Worm (Caenorhabditis elegans) whole organism, L1 larva: ENCODE measurements around the gene ZK1127.3.

Source experiments
- C16A3.4 ChIP-seq: fragments of 150-350 bp; optimal IDR thresholded peaks from 2 replicates; lab custom pipeline; 2014; ENCODE audit warnings: missing biosample characterization, missing genetic modification characterization
- F16B12.6 ChIP-seq: fragments of 150-350 bp; optimal IDR thresholded peaks from 2 replicates; lab custom pipeline; 2014; ENCODE audit warnings: missing biosample characterization, missing genetic modification characterization
- aly-2 ChIP-seq: fragments of 150-350 bp; optimal IDR thresholded peaks from 2 replicates; lab custom pipeline; 2014; ENCODE audit warnings: missing biosample characterization, missing genetic modification characterization
- blmp-1 ChIP-seq: fragments of 150-350 bp; optimal IDR thresholded peaks from 2 replicates; lab custom pipeline; 2014; ENCODE audit warnings: missing biosample characterization, missing genetic modification characterization
- ceh-82 ChIP-seq, 3 experiments: fragments of 150-350 bp in 1 of 3; sonication (generic microtip) in 2 of 3; optimal IDR thresholded peaks; 2 replicates each; lab custom pipeline; 2014 to 2017; ENCODE audit warnings: missing biosample characterization in 3 of 3, missing genetic modification characterization in 3 of 3
- ces-1 ChIP-seq: fragments of 150-350 bp; optimal IDR thresholded peaks from 2 replicates; lab custom pipeline; 2014; ENCODE audit warnings: missing biosample characterization, missing genetic modification reagents, missing genetic modification characterization
- dpl-1 ChIP-seq, 3 experiments: fragments of 150-350 bp in 2 of 3; sonication (generic microtip) in 1 of 3; optimal IDR thresholded peaks; 2 replicates each; lab custom pipeline; 2014 to 2017; ENCODE audit warnings: missing biosample characterization in 3 of 3, missing genetic modification characterization in 3 of 3, missing genetic modification reagents in 3 of 3
- efl-1 ChIP-seq, 4 experiments: fragments of 150-350 bp; optimal IDR thresholded peaks in 3 of 4; peaks in 1 of 4; 1 replicate in 1 of 4; 2 replicates in 3 of 4; lab custom pipeline; 2014; ENCODE audit warnings: missing biosample characterization in 2 of 4, missing genetic modification characterization in 2 of 4, missing genetic modification reagents in 2 of 4
- elt-2 ChIP-seq: sonication (generic microtip); optimal IDR thresholded peaks from 2 replicates; lab custom pipeline; 2016; ENCODE audit warnings: missing genetic modification characterization, mild to moderate bottlenecking, inconsistent platforms, missing compliant biosample characterization, missing genetic modification reagents
- fkh-8 ChIP-seq: sonication (generic microtip); optimal IDR thresholded peaks from 2 replicates; lab custom pipeline; 2016; ENCODE audit warnings: mild to moderate bottlenecking, missing genetic modification characterization, missing compliant biosample characterization
- hpl-2 ChIP-seq: fragments of 150-350 bp; optimal IDR thresholded peaks from 2 replicates; lab custom pipeline; 2014; ENCODE audit warnings: missing biosample characterization, missing genetic modification reagents, missing genetic modification characterization
- irx-1 ChIP-seq: sonication (generic microtip); optimal IDR thresholded peaks from 2 replicates; lab custom pipeline; 2016; ENCODE audit warnings: missing genetic modification characterization, missing compliant biosample characterization
- isw-1 ChIP-seq: fragments of 200-800 bp; sonication (Bioruptor generic); IDR thresholded peaks from 2 replicates; pipeline ENCODE4 v1.3.6; 2022; ENCODE audit warnings: missing genetic modification characterization, missing compliant biosample characterization
- lin-14 ChIP-seq: fragments of 200-800 bp; sonication (Bioruptor generic); optimal IDR thresholded peaks from 2 replicates; lab custom pipeline; 2018; ENCODE audit warnings: mild to moderate bottlenecking, missing genetic modification characterization, moderate library complexity, missing compliant biosample characterization
- lin-15B ChIP-seq: fragments of 150-350 bp; sonication (generic microtip); optimal IDR thresholded peaks from 3 replicates; lab custom pipeline; 2014; ENCODE audit warnings: missing biosample characterization, missing genetic modification characterization
- lin-35 ChIP-seq, 2 experiments: fragments of 150-350 bp; optimal IDR thresholded peaks; 2 replicates each; lab custom pipeline; 2014; ENCODE audit warnings: missing biosample characterization in 2 of 2, missing genetic modification characterization in 2 of 2, missing genetic modification reagents in 2 of 2
- lsy-2 ChIP-seq, 2 experiments: fragments of 150-350 bp; optimal IDR thresholded peaks; 2 replicates each; lab custom pipeline; 2014; ENCODE audit warnings: missing biosample characterization in 2 of 2, missing genetic modification characterization in 2 of 2
- mep-1 ChIP-seq: fragments of 150-350 bp; optimal IDR thresholded peaks from 2 replicates; lab custom pipeline; 2014; ENCODE audit warnings: missing biosample characterization, missing genetic modification characterization
- nhr-19 ChIP-seq: fragments of 200-800 bp; sonication (Bioruptor generic); conservative IDR thresholded peaks from 2 replicates; pipeline ENCODE4 v1.3.6; 2022; ENCODE audit warnings: missing genetic modification characterization, missing compliant biosample characterization
- nhr-20 ChIP-seq: sonication (generic microtip); optimal IDR thresholded peaks from 2 replicates; lab custom pipeline; 2016; ENCODE audit warnings: mild to moderate bottlenecking, missing genetic modification characterization, missing compliant biosample characterization
- nhr-47 ChIP-seq: sonication (generic microtip); optimal IDR thresholded peaks from 2 replicates; lab custom pipeline; 2016; ENCODE audit warnings: mild to moderate bottlenecking, missing genetic modification characterization, moderate library complexity, missing compliant biosample characterization
- nhr-71 ChIP-seq: sonication (generic microtip); optimal IDR thresholded peaks from 2 replicates; lab custom pipeline; 2016; ENCODE audit warnings: mild to moderate bottlenecking, missing genetic modification characterization, moderate library complexity, missing compliant biosample characterization
- nhr-84 ChIP-seq: sonication (generic microtip); optimal IDR thresholded peaks from 2 replicates; lab custom pipeline; 2017; ENCODE audit warnings: missing biosample characterization, missing genetic modification characterization
- nhr-85 ChIP-seq: sonication (generic microtip); peaks from one replicate; lab custom pipeline; 2016; ENCODE audit warnings: missing genetic modification characterization, inconsistent platforms, missing compliant biosample characterization
- skn-1 ChIP-seq: fragments of 150-350 bp; optimal IDR thresholded peaks from 2 replicates; lab custom pipeline; 2014; ENCODE audit warnings: missing biosample characterization, missing genetic modification characterization
- snu-23 ChIP-seq: sonication (generic microtip); optimal IDR thresholded peaks from 2 replicates; lab custom pipeline; 2016; ENCODE audit warnings: missing genetic modification characterization, missing compliant biosample characterization
- sox-4 ChIP-seq: sonication (generic microtip); optimal IDR thresholded peaks from 2 replicates; lab custom pipeline; 2016; ENCODE audit warnings: missing genetic modification characterization, missing compliant biosample characterization
- tlp-1 ChIP-seq: fragments of 150-350 bp; optimal IDR thresholded peaks from 2 replicates; lab custom pipeline; 2014; ENCODE audit warnings: missing biosample characterization, missing genetic modification characterization
- unc-30 ChIP-seq: sonication (generic microtip); optimal IDR thresholded peaks from 2 replicates; lab custom pipeline; 2017; ENCODE audit warnings: missing biosample characterization, missing genetic modification characterization
- unc-62 ChIP-seq: fragments of 150-350 bp; optimal IDR thresholded peaks from 2 replicates; lab custom pipeline; 2014; ENCODE audit warnings: missing biosample characterization, missing genetic modification reagents, missing genetic modification characterization
- xbp-1 ChIP-seq: sonication (generic microtip); optimal IDR thresholded peaks from 2 replicates; lab custom pipeline; 2016; ENCODE audit warnings: missing genetic modification characterization, missing compliant biosample characterization
- zag-1 ChIP-seq: fragments of 150-350 bp; optimal IDR thresholded peaks from 2 replicates; lab custom pipeline; 2014; ENCODE audit warnings: missing biosample characterization, missing genetic modification characterization

ZK1127.3 gene

DNA sequence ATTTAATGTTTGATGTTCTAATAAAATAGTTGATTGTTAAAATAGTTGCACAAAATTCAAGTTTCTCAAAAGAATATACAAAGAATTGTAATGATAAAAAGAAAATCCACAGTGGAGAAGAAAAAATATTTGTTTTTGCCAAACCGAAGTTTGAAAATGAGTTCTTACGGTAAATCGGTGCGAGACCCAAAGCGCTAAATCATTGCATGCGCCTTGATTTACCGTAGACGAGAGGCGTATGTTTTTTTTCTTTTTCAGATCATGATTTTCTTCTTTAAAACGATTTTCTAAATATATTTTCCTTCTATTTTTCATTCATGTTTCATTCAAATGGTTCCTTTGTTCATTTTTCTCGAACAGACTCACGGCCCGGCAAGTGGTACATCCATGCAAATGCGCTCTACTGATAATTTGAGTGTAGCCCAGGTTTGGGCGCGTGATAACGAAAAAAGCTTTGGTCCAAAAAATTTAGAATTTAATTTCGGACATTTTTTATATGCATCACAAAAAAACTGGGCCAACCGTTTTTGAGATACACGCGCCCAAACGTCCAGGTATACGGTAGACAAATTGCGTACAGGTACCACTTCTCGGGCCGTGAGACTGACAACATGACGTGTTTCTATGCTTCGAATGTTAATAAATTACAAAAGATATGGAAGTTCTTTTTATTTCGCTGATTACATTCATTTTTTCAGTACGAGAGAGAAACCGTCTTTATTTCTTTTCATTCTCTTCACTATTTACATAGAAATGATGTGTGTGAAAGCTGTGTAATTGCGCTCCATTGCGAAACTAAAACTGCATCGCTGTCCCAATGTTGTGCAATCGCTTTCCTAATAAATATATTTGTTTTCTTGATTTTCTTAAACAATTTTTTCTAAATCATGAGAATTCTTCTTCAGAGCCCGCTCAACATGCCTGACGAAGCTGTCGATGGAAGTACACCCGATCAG is 29.9 kb upstream of the ZK1127.3 start, which contains the start of gene znf-598:
TSS of gene znf-598 (plus strand) at position 906 of the 956 bp plus-strand sequence.
- peak; percentile 34 for TF ChIP-seq nhr-71 (tag; lab: Kevin White, UChicago)
- TF ChIP-seq lsy-2 (tag; optimal IDR thresholded peaks at IDR 0.05; lab: Kevin White, UChicago), result peak; percentile 25 to 80
- peak; percentile 17 for TF ChIP-seq xbp-1
- peak; percentile 43 for TF ChIP-seq nhr-20 (tag; lab: Kevin White, UChicago)
- peak; percentile 30 to 64 for TF ChIP-seq lin-35 (GFP tag; optimal IDR thresholded peaks at IDR 0.05; lab: Kevin White, UChicago)
- TF ChIP-seq tlp-1, result no peak
- no peak for TF ChIP-seq fkh-8 (tag; lab: Kevin White, UChicago)
- TF ChIP-seq elt-2 (tag; lab: Kevin White, UChicago), result peak; percentile 10
- peak; percentile 6 to 48 (median 12) for TF ChIP-seq dpl-1 (GFP tag; optimal IDR thresholded peaks at IDR 0.05; lab: Kevin White, UChicago)
- TF ChIP-seq C16A3.4 (tag; lab: Kevin White, UChicago), result peak; percentile 21
- peak; percentile 10 for TF ChIP-seq nhr-47 (tag; lab: Kevin White, UChicago)
- TF ChIP-seq nhr-85 (tag; lab: Kevin White, UChicago), result peak; percentile 70
- TF ChIP-seq blmp-1, result peak; percentile 52
- TF ChIP-seq hpl-2 (GFP tag; lab: Kevin White, UChicago), result no peak
- peak; percentile 44 for TF ChIP-seq mep-1 (tag; lab: Kevin White, UChicago)
- TF ChIP-seq ceh-82 (tag; optimal IDR thresholded peaks at IDR 0.05; lab: Kevin White, UChicago), result peak in 1 of 3 experiments; percentile 13
- TF ChIP-seq skn-1, result peak; percentile 15
- TF ChIP-seq zag-1, result no peak
- TF ChIP-seq lin-14 (GFP tag; lab: Kevin White, UChicago), result peak; percentile 51
- TF ChIP-seq irx-1 (tag; lab: Kevin White, UChicago), result no peak
- TF ChIP-seq ces-1, result no peak
- TF ChIP-seq efl-1 (optimal IDR thresholded peaks at IDR 0.05; lab: Kevin White, UChicago), result peak; percentile 37 to 43
- peak; percentile 28 to 78 for TF ChIP-seq efl-1 (GFP tag; optimal IDR thresholded peaks at IDR 0.05 in 1 of 2; lab: Kevin White, UChicago)
- TF ChIP-seq snu-23 (GFP tag; lab: Kevin White, UChicago), result peak; percentile 38
- peak; percentile 60 for TF ChIP-seq lin-15B (tag; lab: Kevin White, UChicago)
- no peak for TF ChIP-seq sox-4 (tag; lab: Kevin White, UChicago)
- TF ChIP-seq F16B12.6 (tag; lab: Kevin White, UChicago), result peak; percentile 17
- peak; percentile 2; the same call in 1 of the 2 replicates for TF ChIP-seq isw-1

DNA sequence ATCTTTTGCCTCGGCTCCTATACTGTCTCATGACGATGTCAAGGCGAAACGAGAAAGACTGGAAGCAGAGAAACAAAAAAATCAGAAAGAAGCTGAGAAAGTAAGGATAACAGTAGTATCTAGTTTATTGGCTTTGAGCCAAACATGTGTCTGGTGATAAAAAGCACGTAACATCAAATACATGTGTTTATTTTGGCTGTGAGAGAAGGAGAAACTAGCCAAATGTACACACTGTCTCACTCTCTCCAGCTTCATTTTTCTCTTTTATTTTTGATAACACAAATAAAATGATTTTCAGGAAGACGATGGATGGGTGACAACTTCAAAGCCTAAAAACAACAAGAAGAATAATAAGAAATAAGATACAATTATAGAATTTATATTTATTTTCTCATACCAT is 25.6 kb upstream of the ZK1127.3 start:
- no peak for TF ChIP-seq lin-35 (GFP tag; optimal IDR thresholded peaks at IDR 0.05; lab: Kevin White, UChicago)
- no peak for TF ChIP-seq nhr-19
- no peak for TF ChIP-seq unc-62 (GFP tag; lab: Kevin White, UChicago)
- TF ChIP-seq efl-1 (optimal IDR thresholded peaks at IDR 0.05; lab: Kevin White, UChicago), result no peak
- peak in 1 of 2 experiments; percentile 79 for TF ChIP-seq efl-1 (GFP tag; optimal IDR thresholded peaks at IDR 0.05 in 1 of 2; lab: Kevin White, UChicago)
- TF ChIP-seq, all 84 proteins: peak for 1

DNA sequence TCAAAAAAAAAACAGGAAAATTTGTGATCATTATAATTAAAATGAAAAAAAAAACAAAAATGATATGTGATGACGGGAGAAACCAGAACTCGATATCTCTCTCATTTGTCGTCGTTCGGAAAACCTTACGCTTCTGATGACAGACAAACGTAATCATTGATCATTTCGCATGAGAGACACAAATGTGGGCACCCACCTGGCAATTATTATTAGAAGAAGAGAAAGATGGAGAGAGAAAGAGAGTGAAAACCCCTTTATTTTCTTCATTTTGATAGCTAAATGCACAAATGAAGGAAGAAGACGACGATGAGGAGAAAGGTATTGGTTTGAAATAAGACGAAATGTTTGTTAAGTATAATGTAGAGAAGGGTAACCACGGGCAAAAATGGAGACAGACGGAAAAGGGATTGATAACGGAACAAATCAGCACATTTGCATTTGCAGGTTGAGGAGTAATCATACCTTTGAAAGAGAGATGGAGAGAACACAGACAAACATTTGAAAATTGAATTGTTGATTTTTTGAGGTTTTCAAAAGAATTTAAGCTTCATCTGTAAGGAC is 23.9 kb upstream of the ZK1127.3 start:
- TF ChIP-seq lin-35 (GFP tag; optimal IDR thresholded peaks at IDR 0.05; lab: Kevin White, UChicago) (peak in 1 of 2 experiments; percentile 36), elt-2 (tag; lab: Kevin White, UChicago) (peak; percentile 61), nhr-20 (tag; lab: Kevin White, UChicago) (peak; percentile 17), unc-30 (tag; lab: Kevin White, UChicago) (no peak), nhr-84 (tag; lab: Kevin White, UChicago) (no peak), blmp-1 (peak; percentile 33), lsy-2 (tag; optimal IDR thresholded peaks at IDR 0.05; lab: Kevin White, UChicago) (peak in 1 of 2 experiments; percentile 6), efl-1 (optimal IDR thresholded peaks at IDR 0.05; lab: Kevin White, UChicago) (no peak), efl-1 (GFP tag; optimal IDR thresholded peaks at IDR 0.05 in 1 of 2; lab: Kevin White, UChicago) (peak in 1 of 2 experiments; percentile 22), aly-2 (tag; lab: Kevin White, UChicago) (no peak)
